Worm (Caenorhabditis elegans) whole organism, late embryonic: ENCODE measurements around the gene Y59A8B.21.
"Not testable (repeated sequence)": the region's sequence is repeated elsewhere in the genome, so short reads cannot be mapped to it uniquely, and the experiment has no call there.

Source experiments
- C08G9.2 ChIP-seq: sonication (generic microtip); optimal IDR thresholded peaks from 2 replicates; lab custom pipeline; 2016; ENCODE audit warnings: mild to moderate bottlenecking, missing genetic modification characterization, moderate library complexity, missing compliant biosample characterization
- C38D4.7 ChIP-seq: fragments of 200-800 bp; sonication (Bioruptor generic); optimal IDR thresholded peaks from 2 replicates; lab custom pipeline; 2018; ENCODE audit warnings: mild to moderate bottlenecking, missing genetic modification characterization, moderate library complexity, missing compliant biosample characterization
- K02D7.2 ChIP-seq: sonication (generic microtip); optimal IDR thresholded peaks from 2 replicates; lab custom pipeline; 2017; ENCODE audit warnings: mild to moderate bottlenecking, missing genetic modification characterization, missing compliant biosample characterization
- ahr-1 ChIP-seq: sonication (generic microtip); optimal IDR thresholded peaks from 2 replicates; lab custom pipeline; 2016; ENCODE audit warnings: missing genetic modification characterization, missing compliant biosample characterization
- ama-1 ChIP-seq: fragments of 150-350 bp; optimal IDR thresholded peaks from 2 replicates; lab custom pipeline; 2014
- ceh-22 ChIP-seq: sonication (generic microtip); optimal IDR thresholded peaks from 2 replicates; lab custom pipeline; 2017; ENCODE audit warnings: missing biosample characterization, missing genetic modification characterization
- ceh-24 ChIP-seq: sonication (generic microtip); optimal IDR thresholded peaks from 2 replicates; lab custom pipeline; 2016; ENCODE audit warnings: mild to moderate bottlenecking, missing genetic modification characterization, missing compliant biosample characterization
- ceh-30 ChIP-seq: fragments of 150-350 bp; optimal IDR thresholded peaks from 2 replicates; lab custom pipeline; 2014; ENCODE audit warnings: missing biosample characterization, missing genetic modification characterization
- ceh-48 ChIP-seq: sonication (generic microtip); optimal IDR thresholded peaks from 2 replicates; lab custom pipeline; 2016; ENCODE audit warnings: missing genetic modification characterization, inconsistent platforms, missing compliant biosample characterization
- ceh-9 ChIP-seq: sonication (generic microtip); optimal IDR thresholded peaks from 2 replicates; lab custom pipeline; 2016; ENCODE audit warnings: mild to moderate bottlenecking, missing genetic modification characterization, inconsistent platforms, missing compliant biosample characterization
- che-1 ChIP-seq: sonication (generic microtip); optimal IDR thresholded peaks from 2 replicates; lab custom pipeline; 2016; ENCODE audit warnings: mild to moderate bottlenecking, missing genetic modification characterization, missing compliant biosample characterization
- dmd-4 ChIP-seq: sonication (generic microtip); optimal IDR thresholded peaks from 2 replicates; lab custom pipeline; 2016; ENCODE audit warnings: borderline replicate concordance, missing genetic modification characterization, missing compliant biosample characterization
- dve-1 ChIP-seq: sonication (generic microtip); optimal IDR thresholded peaks from 2 replicates; lab custom pipeline; 2017; ENCODE audit warnings: antibody characterized with exemption, mild to moderate bottlenecking, missing genetic modification characterization, missing compliant biosample characterization
- elt-2 ChIP-seq: sonication (generic microtip); optimal IDR thresholded peaks from 2 replicates; lab custom pipeline; 2016; ENCODE audit warnings: missing genetic modification reagents, missing genetic modification characterization, missing compliant biosample characterization
- ets-4 ChIP-seq: sonication (generic microtip); optimal IDR thresholded peaks from 2 replicates; lab custom pipeline; 2016; ENCODE audit warnings: missing genetic modification characterization, missing compliant biosample characterization
- gmeb-2 ChIP-seq: sonication (generic microtip); optimal IDR thresholded peaks from 2 replicates; lab custom pipeline; 2016; ENCODE audit warnings: missing genetic modification characterization, inconsistent platforms, missing compliant biosample characterization
- hlh-13 ChIP-seq: fragments of 200-800 bp; sonication (Bioruptor generic); optimal IDR thresholded peaks from 2 replicates; lab custom pipeline; 2018; ENCODE audit warnings: mild to moderate bottlenecking, missing genetic modification characterization, missing compliant biosample characterization
- hlh-15 ChIP-seq: sonication (generic microtip); optimal IDR thresholded peaks from 2 replicates; lab custom pipeline; 2016; ENCODE audit warnings: missing genetic modification characterization, missing compliant biosample characterization
- lim-6 ChIP-seq: sonication (generic microtip); optimal IDR thresholded peaks from 2 replicates; lab custom pipeline; 2016; ENCODE audit warnings: missing genetic modification characterization, missing compliant biosample characterization
- lin-11 ChIP-seq: fragments of 200-800 bp; sonication (Bioruptor generic); optimal IDR thresholded peaks from 2 replicates; lab custom pipeline; 2018; ENCODE audit warnings: mild to moderate bottlenecking, missing genetic modification characterization, missing compliant biosample characterization
- nhr-232 ChIP-seq: sonication (generic microtip); optimal IDR thresholded peaks from 2 replicates; lab custom pipeline; 2016; ENCODE audit warnings: missing genetic modification characterization, missing compliant biosample characterization
- npax-4 ChIP-seq: sonication (generic microtip); optimal IDR thresholded peaks from 2 replicates; lab custom pipeline; 2016; ENCODE audit warnings: missing genetic modification characterization, missing compliant biosample characterization
- pag-3 ChIP-seq: sonication (generic microtip); optimal IDR thresholded peaks from 2 replicates; lab custom pipeline; 2016; ENCODE audit warnings: missing compliant biosample characterization, missing genetic modification characterization, borderline replicate concordance
- pat-9 ChIP-seq: fragments of 200-800 bp; sonication (Bioruptor generic); optimal IDR thresholded peaks from 2 replicates; lab custom pipeline; 2018; ENCODE audit warnings: mild to moderate bottlenecking, missing genetic modification characterization, moderate library complexity, missing compliant biosample characterization
- pha-2 ChIP-seq: sonication (generic microtip); optimal IDR thresholded peaks from 2 replicates; lab custom pipeline; 2017; ENCODE audit warnings: mild to moderate bottlenecking, missing genetic modification characterization, missing compliant biosample characterization
- ref-2 ChIP-seq: sonication (generic microtip); optimal IDR thresholded peaks from 2 replicates; lab custom pipeline; 2016; ENCODE audit warnings: missing genetic modification characterization, missing compliant biosample characterization
- rnt-1 ChIP-seq: sonication (generic microtip); optimal IDR thresholded peaks from 2 replicates; lab custom pipeline; 2016; ENCODE audit warnings: missing genetic modification characterization, missing compliant biosample characterization
- sox-2 ChIP-seq: fragments of 200-800 bp; sonication (Bioruptor generic); IDR thresholded peaks from 2 replicates; pipeline ENCODE4 v1.3.6; 2022; ENCODE audit warnings: missing genetic modification reagents, missing genetic modification characterization, missing compliant biosample characterization
- tbx-2 ChIP-seq: sonication (generic microtip); optimal IDR thresholded peaks from 2 replicates; lab custom pipeline; 2016; ENCODE audit warnings: missing genetic modification characterization, missing compliant biosample characterization
- ttx-3 ChIP-seq: sonication (generic microtip); optimal IDR thresholded peaks from 2 replicates; lab custom pipeline; 2016; ENCODE audit warnings: missing genetic modification reagents, missing genetic modification characterization, missing compliant biosample characterization
- unc-3 ChIP-seq, 2 experiments: fragments of 200-800 bp in 1 of 2; sonication (Bioruptor generic) in 1 of 2; sonication (generic microtip) in 1 of 2; conservative IDR thresholded peaks in 1 of 2; optimal IDR thresholded peaks in 1 of 2; 2 replicates each; pipeline versions ENCODE4 v1.3.6 to Lab custom; 2016 to 2022; ENCODE audit warnings: missing compliant biosample characterization in 2 of 2, missing genetic modification characterization in 2 of 2, missing genetic modification reagents in 1 of 2
- unc-86 ChIP-seq: sonication (generic microtip); optimal IDR thresholded peaks from 2 replicates; lab custom pipeline; 2016; ENCODE audit warnings: missing genetic modification characterization, missing compliant biosample characterization
- ztf-16 ChIP-seq: sonication (generic microtip); optimal IDR thresholded peaks from 2 replicates; lab custom pipeline; 2017; ENCODE audit warnings: missing genetic modification characterization, missing compliant biosample characterization

The Y59A8B.21 gene

DNA sequence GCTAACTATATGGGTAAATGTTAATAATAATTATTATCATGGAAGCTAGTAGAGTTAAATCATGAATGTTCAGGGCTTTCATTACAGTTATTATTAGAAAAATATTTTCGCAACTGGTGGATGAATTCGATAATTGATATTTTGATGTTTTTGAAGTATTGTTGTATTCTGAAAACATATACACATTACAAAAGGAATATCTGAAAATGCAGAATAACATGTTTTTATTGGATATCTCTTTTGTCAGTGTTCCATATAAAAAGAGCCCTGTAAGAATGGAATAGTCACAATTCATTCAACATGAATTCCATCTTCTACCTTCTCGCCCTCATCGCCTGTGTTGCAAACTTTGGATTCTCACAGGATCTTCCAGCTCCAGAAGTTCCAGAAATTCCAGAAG lies 20.9 kb downstream of the Y59A8B.21 start, which contains the start of gene Y59A8B.19:
Y59A8B.19 (plus strand) TSS at position 301 of the 400 bp plus-strand sequence.
- TF ChIP-seq pha-2 (tag; lab: Kevin White, UChicago); sox-2 (GFP tag; lab: Robert Waterston, UW); lim-6 (tag; lab: Kevin White, UChicago): not testable (repeated sequence)
- TF ChIP-seq, all 69 proteins: peak for 0; not testable (repeated sequence) for 69

DNA sequence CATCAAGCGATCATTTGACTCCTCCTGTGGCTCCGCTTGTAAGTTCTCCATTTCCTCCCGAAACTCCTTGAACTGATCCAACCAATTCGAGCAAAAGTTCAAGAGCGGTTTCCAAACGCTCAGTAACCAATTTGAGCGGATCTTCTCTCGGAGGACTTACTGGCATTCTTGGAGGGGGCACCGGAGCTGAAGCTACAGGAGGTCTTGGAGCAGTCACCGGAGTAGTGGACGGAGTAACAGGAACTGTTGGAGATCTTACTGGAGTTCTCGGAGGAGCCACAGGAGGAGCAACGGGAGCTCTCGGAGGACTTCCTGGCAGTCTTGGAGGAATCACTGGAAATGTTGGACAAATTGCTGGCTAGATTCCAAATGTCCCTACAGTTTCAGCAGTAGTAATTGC lies 22.6 kb downstream of the Y59A8B.21 start:
- no peak for TF ChIP-seq C08G9.2 (tag; lab: Kevin White, UChicago)
- TF ChIP-seq ztf-16 (tag; lab: Kevin White, UChicago): no peak
- TF ChIP-seq npax-4 (tag; lab: Kevin White, UChicago): no peak
- TF ChIP-seq tbx-2 (tag; lab: Kevin White, UChicago): no peak
- TF ChIP-seq ama-1 (lab: Kevin White, UChicago): no peak
- no peak for TF ChIP-seq dmd-4 (tag; lab: Kevin White, UChicago)
- no peak for TF ChIP-seq pat-9
- TF ChIP-seq ceh-24 (tag; lab: Kevin White, UChicago): no peak
- no peak for TF ChIP-seq pag-3 (tag; lab: Kevin White, UChicago)
- no peak for TF ChIP-seq nhr-232

DNA sequence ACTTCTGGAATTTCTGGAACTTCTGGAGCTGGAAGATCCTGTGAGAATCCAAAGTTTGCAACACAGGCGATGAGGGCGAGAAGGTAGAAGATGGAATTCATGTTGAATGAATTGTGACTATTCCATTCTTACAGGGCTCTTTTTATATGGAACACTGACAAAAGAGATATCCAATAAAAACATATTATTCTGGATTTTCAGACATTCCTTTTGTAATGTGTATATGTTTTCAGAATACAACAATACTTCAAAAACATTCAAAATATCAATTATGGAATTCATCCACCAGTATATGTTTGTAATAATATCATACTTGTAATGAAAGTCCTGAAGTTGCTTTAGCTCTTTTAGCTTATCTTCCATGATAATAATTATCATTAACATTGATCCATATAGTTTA lies 24.7 kb downstream of the Y59A8B.21 start, which contains the start of gene Y59A8B.26:
Y59A8B.26 (minus strand) TSS at position 101 of the 400 bp plus-strand sequence.
- TF ChIP-seq sox-2 (GFP tag; lab: Robert Waterston, UW); ahr-1 (tag; lab: Kevin White, UChicago); dmd-4 (tag; lab: Kevin White, UChicago): not testable (repeated sequence)

DNA sequence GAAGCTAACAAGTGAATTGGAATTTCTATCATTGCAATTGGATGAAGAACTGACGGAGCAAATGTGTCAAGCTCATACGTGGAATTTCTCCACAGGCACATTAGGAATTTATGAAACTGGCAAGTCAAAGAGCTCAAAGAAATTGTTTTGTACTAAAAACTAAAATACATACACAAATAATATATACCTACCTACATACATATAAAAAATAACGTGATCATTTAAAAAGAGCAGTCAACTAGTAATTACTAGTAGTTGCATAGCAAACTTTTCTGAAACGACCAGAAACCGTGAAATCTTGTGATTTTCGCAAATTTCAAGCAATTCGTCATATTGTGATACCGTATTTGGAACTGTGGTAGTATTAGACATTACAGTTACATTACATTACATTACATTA lies 28.1 kb downstream of the Y59A8B.21 start, which contains the start of gene srh-133:
srh-133 (minus strand) TSS at position 101 of the 400 bp plus-strand sequence.
- TF ChIP-seq K02D7.2 (tag; lab: Kevin White, UChicago): no peak
- no peak for TF ChIP-seq dve-1 (tag; lab: Kevin White, UChicago)
- TF ChIP-seq gmeb-2 (tag; lab: Kevin White, UChicago): no peak
- no peak for TF ChIP-seq elt-2
- no peak for TF ChIP-seq ets-4 (tag; lab: Kevin White, UChicago)
- no peak for TF ChIP-seq ceh-30 (tag; lab: Kevin White, UChicago)
- no peak for TF ChIP-seq ztf-16 (tag; lab: Kevin White, UChicago)
- no peak for TF ChIP-seq sox-2 (GFP tag; lab: Robert Waterston, UW)
- no peak for TF ChIP-seq lin-11 (tag; lab: Kevin White, UChicago)
- TF ChIP-seq che-1: no peak

DNA sequence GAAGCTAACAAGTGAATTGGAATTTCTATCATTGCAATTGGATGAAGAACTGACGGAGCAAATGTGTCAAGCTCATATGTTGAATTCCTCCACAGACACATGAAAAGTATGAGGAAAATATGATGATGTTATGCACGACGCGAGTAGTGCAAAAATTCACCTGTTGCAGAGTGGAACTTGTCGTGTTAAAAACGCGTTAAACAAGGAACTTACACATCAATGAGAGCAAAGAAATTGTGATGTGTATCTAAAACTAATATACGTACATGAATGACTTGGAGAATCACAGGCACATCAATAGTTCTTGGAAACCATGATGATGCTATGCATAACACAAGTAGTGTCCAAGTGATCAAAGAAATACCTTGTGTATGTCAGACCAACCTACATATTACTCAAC lies 31.2 kb downstream of the Y59A8B.21 start, which contains the start of gene srh-134:
srh-134 (minus strand) TSS at position 101 of the 400 bp plus-strand sequence.
- TF ChIP-seq hlh-13 (GFP tag; lab: Kevin White, UChicago): no peak
- TF ChIP-seq ceh-48 (tag; lab: Kevin White, UChicago): no peak
- TF ChIP-seq ceh-24 (tag; lab: Kevin White, UChicago): no peak
- TF ChIP-seq C08G9.2 (tag; lab: Kevin White, UChicago): no peak
- TF ChIP-seq, all 69 proteins: peak for 0

DNA sequence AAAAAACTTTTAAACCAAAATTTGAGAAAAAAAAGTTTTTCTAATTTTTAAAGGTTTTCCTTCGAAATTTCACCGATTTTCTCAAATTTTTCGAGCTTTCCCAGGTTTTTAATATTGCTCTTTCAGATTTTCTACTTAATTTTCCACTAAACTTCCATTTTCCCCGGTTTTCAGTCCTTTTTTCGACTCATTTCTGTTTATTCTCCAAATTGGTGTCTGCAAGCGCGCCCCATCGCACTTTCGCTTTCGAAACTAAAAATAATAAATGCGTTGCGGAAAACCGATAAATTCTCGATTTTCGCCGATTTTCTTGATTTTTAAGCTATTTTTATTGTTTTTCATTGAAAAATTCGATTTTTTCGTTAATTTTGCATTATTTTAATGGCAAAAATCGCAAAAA lies 35.4 kb downstream of the Y59A8B.21 start:
- TF ChIP-seq ttx-3 (tag; lab: Kevin White, UChicago) (no peak), ref-2 (tag; lab: Kevin White, UChicago) (no peak), unc-3 (GFP tag; conservative IDR thresholded peaks at IDR 0.05; lab: Robert Waterston, UW) (no peak), unc-3 (tag; optimal IDR thresholded peaks at IDR 0.05; lab: Kevin White, UChicago) (no peak), unc-86 (tag; lab: Kevin White, UChicago) (no peak)

DNA sequence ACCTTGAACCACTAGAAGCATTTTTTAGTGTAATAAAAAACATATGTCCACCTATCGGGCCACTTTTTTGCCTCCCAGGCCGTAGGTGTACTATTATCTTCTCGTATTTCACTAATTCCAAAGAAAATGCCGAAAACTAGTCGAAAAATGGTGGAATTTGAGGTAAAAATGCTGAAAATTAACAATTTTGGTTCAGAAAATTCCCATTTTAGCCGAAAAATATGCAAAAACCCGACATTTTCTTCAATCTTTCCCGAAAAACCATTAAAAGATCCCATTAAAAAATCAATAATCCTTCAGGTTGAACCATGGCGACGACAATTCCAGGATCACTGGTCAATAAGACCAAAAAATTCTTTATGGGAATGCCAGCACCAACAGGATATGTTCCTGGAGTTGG lies 36.1 kb downstream of the Y59A8B.21 start, which contains the start of gene prp-6:
prp-6 (plus strand) TSS at position 301 of the 400 bp plus-strand sequence.
- TF ChIP-seq dve-1 (tag; lab: Kevin White, UChicago) (no peak), hlh-15 (tag; lab: Kevin White, UChicago) (no peak), dmd-4 (tag; lab: Kevin White, UChicago) (no peak), rnt-1 (tag; lab: Kevin White, UChicago) (no peak), ceh-9 (tag; lab: Kevin White, UChicago) (no peak), C08G9.2 (tag; lab: Kevin White, UChicago) (no peak), ceh-48 (tag; lab: Kevin White, UChicago) (no peak), pag-3 (tag; lab: Kevin White, UChicago) (no peak), ttx-3 (tag; lab: Kevin White, UChicago) (no peak), lim-6 (tag; lab: Kevin White, UChicago) (no peak), npax-4 (tag; lab: Kevin White, UChicago) (no peak), ceh-22 (tag; lab: Kevin White, UChicago) (no peak), C38D4.7 (no peak)
